Fruit fly (Drosophila melanogaster): Measurements from ENCODE around the gene Oseg1.

dm6 chr3L:8457866-8458766 lies 45.5 kb upstream of the Oseg1 start:
- peak; percentile 47 for TF ChIP-seq toe (GFP tag; optimal IDR thresholded peaks at IDR 0.05)
- TF ChIP-seq pad (GFP tag; optimal IDR thresholded peaks at IDR 0.05): no peak
- peak; percentile 59 for TF ChIP-seq CG12768 (GFP tag; optimal IDR thresholded peaks at IDR 0.05)

All from whole organism, adult.